Fruit fly (Drosophila melanogaster): ENCODE results near the gene CG6763.

The CG6763 gene

dm6 chr3R:23335577-23335976 is 51.8 kb downstream of the CG6763 start (continued):
- TF ChIP-seq CG7556 (GFP tag; optimal IDR thresholded peaks at IDR 0.05) (peak; percentile 86), abd-A (tag; optimal IDR thresholded peaks at IDR 0.05) (no peak), HHEX (GFP tag; optimal IDR thresholded peaks at IDR 0.05) (peak; percentile 81), tio (GFP tag; optimal IDR thresholded peaks at IDR 0.05) (peak; percentile 62), CG1602 (GFP tag; optimal IDR thresholded peaks at IDR 0.05) (peak; percentile 40), CG17829 (tag; optimal IDR thresholded peaks at IDR 0.05) (peak; percentile 59), Fer1 (GFP tag; optimal IDR thresholded peaks at IDR 0.05) (peak; percentile 93), da (GFP tag; optimal IDR thresholded peaks at IDR 0.05) (no peak), Vsx1 (GFP tag; optimal IDR thresholded peaks at IDR 0.05) (peak; percentile 58), Ptx1 (GFP tag; IDR thresholded peaks at IDR 0.05) (peak; percentile 47), twi (tag; optimal IDR thresholded peaks at IDR 0.05) (peak; percentile 50), fd3F (GFP tag; optimal IDR thresholded peaks at IDR 0.05) (peak; percentile 78), CG17802 (tag; optimal IDR thresholded peaks at IDR 0.05) (no peak), z (GFP tag; IDR thresholded peaks at IDR 0.05) (no peak), nau (GFP tag; optimal IDR thresholded peaks at IDR 0.05) (no peak), CG5180 (GFP tag; optimal IDR thresholded peaks at IDR 0.05) (peak; percentile 31), PHDP (tag; optimal IDR thresholded peaks at IDR 0.05) (peak; percentile 89), YL-1 (GFP tag; optimal IDR thresholded peaks at IDR 0.05) (peak; percentile 18), CG10321 (GFP tag; IDR thresholded peaks at IDR 0.05) (no peak), CG10366 (GFP tag; IDR thresholded peaks at IDR 0.05) (peak; percentile 40; the same call in 1 of the 2 replicates), oc (tag; optimal IDR thresholded peaks at IDR 0.05) (no peak), CG11560 (tag; IDR thresholded peaks at IDR 0.05) (0 out of 3 replicates have a peak, but pooled peaks have one; percentile 31), sob (GFP tag; IDR thresholded peaks at IDR 0.05) (peak; percentile 60; the same call in 1 of the 2 replicates), mam (GFP tag; optimal IDR thresholded peaks at IDR 0.05) (peak; percentile 29), gcm2 (GFP tag; optimal IDR thresholded peaks at IDR 0.05) (no peak), nom (GFP tag; optimal IDR thresholded peaks at IDR 0.05) (peak; percentile 96), CG4707 (GFP tag; optimal IDR thresholded peaks at IDR 0.05) (no peak), CG13296 (GFP tag; optimal IDR thresholded peaks at IDR 0.05) (peak; percentile 90), CG11093 (GFP tag; IDR thresholded peaks at IDR 0.05) (no peak), CG31388 (GFP tag; optimal IDR thresholded peaks at IDR 0.05) (peak; percentile 5), CG33213 (GFP tag; optimal IDR thresholded peaks at IDR 0.05) (no peak), dmrt11E (tag; optimal IDR thresholded peaks at IDR 0.05) (peak; percentile 43), vvl (GFP tag; IDR thresholded peaks at IDR 0.05) (peak; percentile 64), CG2116 (GFP tag; optimal IDR thresholded peaks at IDR 0.05) (peak; percentile 17), Xbp1 (GFP tag; optimal IDR thresholded peaks at IDR 0.05) (peak; percentile 26), CG10959 (GFP tag; IDR thresholded peaks at IDR 0.05) (no peak), sqz (GFP tag; optimal IDR thresholded peaks at IDR 0.05) (peak; percentile 34), CG34376 (GFP tag; optimal IDR thresholded peaks at IDR 0.05) (peak; percentile 66), CG18011 (GFP tag; optimal IDR thresholded peaks at IDR 0.05) (peak; percentile 67), Hand (GFP tag; optimal IDR thresholded peaks at IDR 0.05) (peak; percentile 86), knrl (GFP tag; IDR thresholded peaks at IDR 0.05; ENCODE audit: partially characterized antibody) (no peak), CG6791 (GFP tag; IDR thresholded peaks at IDR 0.05; ENCODE audit: partially characterized antibody) (no peak), CG6765 (GFP tag; optimal IDR thresholded peaks at IDR 0.05) (peak; percentile 89), Atf-2 (GFP tag; optimal IDR thresholded peaks at IDR 0.05) (no peak), CG10565 (GFP tag; optimal IDR thresholded peaks at IDR 0.05) (no peak), CG34224 (GFP tag; IDR thresholded peaks at IDR 0.05; ENCODE audit: partially characterized antibody) (no peak), CG7357 (GFP tag; IDR thresholded peaks at IDR 0.05) (peak; percentile 59), pum (GFP tag; optimal IDR thresholded peaks at IDR 0.05) (no peak), Max (GFP tag; optimal IDR thresholded peaks at IDR 0.05) (peak; percentile 76), CG2120 (GFP tag; optimal IDR thresholded peaks at IDR 0.05) (peak; percentile 75)

Measured in whole organism, embryonic.